Fruit fly (Drosophila melanogaster) whole organism, prepupa: ENCODE results near the gene CG43120.

Experiments
- CG10631 ChIP-seq: fragments of 200-800 bp; sonication (Bioruptor generic); optimal IDR thresholded peaks from 2 replicates; lab custom pipeline; 2016; ENCODE audit warnings: missing biosample characterization, missing genetic modification characterization
- CG10669 ChIP-seq: fragments of 200-800 bp; sonication (Bioruptor generic); optimal IDR thresholded peaks from 3 replicates; lab custom pipeline; 2018; ENCODE audit warnings: missing biosample characterization, mild to moderate bottlenecking, missing genetic modification characterization, moderate library complexity
- CG11294 ChIP-seq: fragments of 200-800 bp; sonication (Bioruptor generic); IDR thresholded peaks from 2 replicates; pipeline ENCODE4 v1.3.6; 2022; ENCODE audit warnings: missing biosample characterization, missing genetic modification characterization
- CG11902 ChIP-seq: fragments of 200-800 bp; sonication (Bioruptor generic); optimal IDR thresholded peaks from 3 replicates; lab custom pipeline; 2016; ENCODE audit warnings: missing biosample characterization, missing genetic modification characterization
- CG15336 ChIP-seq: fragments of 200-800 bp; sonication (Bioruptor generic); IDR thresholded peaks from 2 replicates; pipeline ENCODE4 v1.3.6; 2022; ENCODE audit warnings: missing biosample characterization, missing genetic modification characterization
- CG1621 ChIP-seq: fragments of 200-800 bp; sonication (Bioruptor generic); optimal IDR thresholded peaks from 3 replicates; lab custom pipeline; 2018; ENCODE audit warnings: missing biosample characterization, mild to moderate bottlenecking, missing genetic modification characterization
- CG16779 ChIP-seq: fragments of 200-800 bp; sonication (Bioruptor generic); optimal IDR thresholded peaks from 3 replicates; lab custom pipeline; 2017; ENCODE audit warnings: missing biosample characterization, mild to moderate bottlenecking, missing genetic modification characterization
- CG32006 ChIP-seq: fragments of 200-800 bp; sonication (Bioruptor generic); optimal IDR thresholded peaks from 3 replicates; lab custom pipeline; 2017; ENCODE audit warnings: missing biosample characterization, mild to moderate bottlenecking, missing genetic modification characterization
- CG3919 ChIP-seq: fragments of 200-800 bp; sonication (Bioruptor generic); optimal IDR thresholded peaks from 3 replicates; lab custom pipeline; 2016; ENCODE audit warnings: missing biosample characterization, missing genetic modification characterization
- CG4318 ChIP-seq: fragments of 200-800 bp; sonication (Bioruptor generic); optimal IDR thresholded peaks from 3 replicates; lab custom pipeline; 2017; ENCODE audit warnings: missing biosample characterization, mild to moderate bottlenecking, missing genetic modification characterization
- CG6163 ChIP-seq: fragments of 200-800 bp; sonication (Bioruptor generic); IDR thresholded peaks from 3 replicates; pipeline ENCODE4 v1.3.6; 2022; ENCODE audit warnings: missing biosample characterization, missing genetic modification characterization
- CG6276 ChIP-seq: fragments of 200-800 bp; sonication (Bioruptor generic); optimal IDR thresholded peaks from 2 replicates; lab custom pipeline; 2017; ENCODE audit warnings: missing biosample characterization, mild to moderate bottlenecking, missing genetic modification characterization
- CG8119 ChIP-seq: fragments of 200-800 bp; sonication (Bioruptor generic); IDR thresholded peaks from 3 replicates; pipeline ENCODE4 v1.3.6; 2022; ENCODE audit warnings: missing biosample characterization, missing genetic modification characterization
- CG8632 ChIP-seq: fragments of 200-800 bp; sonication (Bioruptor generic); optimal IDR thresholded peaks from 3 replicates; lab custom pipeline; 2016; ENCODE audit warnings: missing biosample characterization, missing genetic modification characterization
- Eip75B ChIP-seq: fragments of 200-800 bp; sonication (Bioruptor generic); optimal IDR thresholded peaks from 3 replicates; lab custom pipeline; 2016; ENCODE audit warnings: missing biosample characterization, missing genetic modification characterization
- Eip78C ChIP-seq: fragments of 200-800 bp; sonication (Bioruptor generic); peaks from one replicate; lab custom pipeline; 2016; ENCODE audit warnings: missing biosample characterization, missing genetic modification characterization
- Eip93F ChIP-seq: fragments of 200-800 bp; sonication (Bioruptor generic); optimal IDR thresholded peaks from 2 replicates; lab custom pipeline; 2016; ENCODE audit warnings: missing biosample characterization, mild to moderate bottlenecking, missing genetic modification characterization
- Ets21C ChIP-seq: fragments of 200-800 bp; sonication (Bioruptor generic); optimal IDR thresholded peaks from 3 replicates; lab custom pipeline; 2016; ENCODE audit warnings: missing biosample characterization, missing genetic modification characterization
- Ets96B ChIP-seq: fragments of 200-800 bp; optimal IDR thresholded peaks from 2 replicates; lab custom pipeline; 2019; ENCODE audit warnings: missing biosample characterization, mild to moderate bottlenecking, missing genetic modification characterization, moderate library complexity
- Gug ChIP-seq: fragments of 200-800 bp; sonication (Bioruptor generic); IDR thresholded peaks from 2 replicates; pipeline ENCODE4 v1.3.6; 2022; ENCODE audit warnings: missing biosample characterization, missing genetic modification characterization
- Hr38 ChIP-seq: sonication (Bioruptor generic); optimal IDR thresholded peaks from 2 replicates; lab custom pipeline; 2016; ENCODE audit warnings: missing biosample characterization, missing genetic modification characterization
- Hr4 ChIP-seq: fragments of 200-800 bp; sonication (Bioruptor generic); optimal IDR thresholded peaks from 3 replicates; lab custom pipeline; 2016; ENCODE audit warnings: missing biosample characterization, missing genetic modification characterization
- Lpt ChIP-seq: fragments of 200-800 bp; sonication (Bioruptor generic); optimal IDR thresholded peaks from 3 replicates; lab custom pipeline; 2016; ENCODE audit warnings: missing biosample characterization, missing genetic modification characterization
- OdsH ChIP-seq: fragments of 200-800 bp; sonication (Bioruptor generic); optimal IDR thresholded peaks from 3 replicates; lab custom pipeline; 2016; ENCODE audit warnings: missing biosample characterization, missing genetic modification characterization
- Sox102F ChIP-seq: fragments of 200-800 bp; sonication (Bioruptor generic); optimal IDR thresholded peaks from 2 replicates; lab custom pipeline; 2016; ENCODE audit warnings: missing biosample characterization, mild to moderate bottlenecking, missing genetic modification characterization
- Sox14 ChIP-seq: fragments of 200-800 bp; sonication (Bioruptor generic); optimal IDR thresholded peaks from 3 replicates; lab custom pipeline; 2016; ENCODE audit warnings: missing biosample characterization, missing genetic modification characterization
- Sox15 ChIP-seq: fragments of 200-800 bp; sonication (Bioruptor generic); optimal IDR thresholded peaks from 3 replicates; lab custom pipeline; 2016; ENCODE audit warnings: missing biosample characterization, missing genetic modification characterization
- achi ChIP-seq: fragments of 200-800 bp; sonication (Bioruptor generic); optimal IDR thresholded peaks from 3 replicates; lab custom pipeline; 2016; ENCODE audit warnings: missing biosample characterization, missing genetic modification characterization
- cyc ChIP-seq: fragments of 200-800 bp; sonication (Bioruptor generic); optimal IDR thresholded peaks from 3 replicates; lab custom pipeline; 2016; ENCODE audit warnings: missing biosample characterization, missing genetic modification characterization
- dac ChIP-seq: fragments of 200-800 bp; sonication (Bioruptor generic); optimal IDR thresholded peaks from 2 replicates; lab custom pipeline; 2017; ENCODE audit warnings: missing biosample characterization, mild to moderate bottlenecking, missing genetic modification characterization
- dsx ChIP-seq: fragments of 200-800 bp; optimal IDR thresholded peaks from 3 replicates; lab custom pipeline; 2019; ENCODE audit warnings: missing biosample characterization, mild to moderate bottlenecking, missing genetic modification characterization, moderate library complexity; ENCODE audit not compliant: poor library complexity, severe bottlenecking
- eg ChIP-seq: fragments of 200-800 bp; sonication (Bioruptor generic); IDR thresholded peaks from 3 replicates; pipeline ENCODE4 v1.3.6; 2022; ENCODE audit warnings: missing biosample characterization, missing genetic modification characterization
- esn ChIP-seq: fragments of 200-800 bp; sonication (Bioruptor generic); optimal IDR thresholded peaks from 2 replicates; lab custom pipeline; 2016; ENCODE audit warnings: missing biosample characterization, mild to moderate bottlenecking, missing genetic modification characterization, moderate library complexity
- fd59A ChIP-seq: fragments of 200-800 bp; sonication (Bioruptor generic); optimal IDR thresholded peaks from 2 replicates; lab custom pipeline; 2017; ENCODE audit warnings: missing biosample characterization, mild to moderate bottlenecking, missing genetic modification characterization, missing genetic modification reagents
- fkh ChIP-seq: fragments of 200-800 bp; sonication (Bioruptor generic); optimal IDR thresholded peaks from 3 replicates; lab custom pipeline; 2017; ENCODE audit warnings: missing biosample characterization, mild to moderate bottlenecking, missing genetic modification characterization, moderate library complexity
- lz ChIP-seq: fragments of 200-800 bp; sonication (Bioruptor generic); optimal IDR thresholded peaks from 3 replicates; lab custom pipeline; 2016; ENCODE audit warnings: missing biosample characterization, missing genetic modification characterization
- net ChIP-seq: fragments of 200-800 bp; sonication (Bioruptor generic); optimal IDR thresholded peaks from 3 replicates; lab custom pipeline; 2016; ENCODE audit warnings: missing biosample characterization, missing genetic modification characterization
- pdm3 ChIP-seq: fragments of 200-800 bp; sonication (Bioruptor generic); optimal IDR thresholded peaks from 3 replicates; lab custom pipeline; 2016; ENCODE audit warnings: missing biosample characterization, missing genetic modification characterization
- salr ChIP-seq, 2 experiments: fragments of 200-800 bp; sonication (Bioruptor generic); optimal IDR thresholded peaks; 3 replicates each; lab custom pipeline; 2016 to 2018; ENCODE audit warnings: missing biosample characterization in 2 of 2, missing genetic modification characterization in 2 of 2, mild to moderate bottlenecking in 1 of 2
- ss ChIP-seq, 2 experiments: fragments of 200-800 bp; sonication (Bioruptor generic); optimal IDR thresholded peaks; 2 replicates in 1 of 2; 3 replicates in 1 of 2; lab custom pipeline; 2017 to 2018; ENCODE audit warnings: mild to moderate bottlenecking in 2 of 2, missing biosample characterization in 2 of 2, missing genetic modification characterization in 2 of 2, moderate library complexity in 1 of 2
- svp ChIP-seq: fragments of 200-800 bp; sonication (Bioruptor generic); peaks from one replicate; lab custom pipeline; 2016; ENCODE audit warnings: missing biosample characterization, missing genetic modification characterization

The CG43120 gene

dm6 chr3L:14374499-14374898 lies 7.2 kb upstream of the CG43120 start (continued):
- peak; percentile 77 for TF ChIP-seq Sox102F (GFP tag; lab: Kevin White, UChicago)
- TF ChIP-seq CG11294 (GFP tag; lab: Robert Waterston, UW) = no peak
- peak; percentile 75 for TF ChIP-seq CG3919 (GFP tag; lab: Kevin White, UChicago)
- TF ChIP-seq Gug (GFP tag; lab: Robert Waterston, UW) = peak; percentile 40
- TF ChIP-seq salr (GFP tag; optimal IDR thresholded peaks at IDR 0.05; lab: Kevin White, UChicago) = peak; percentile 68 to 79
- peak; percentile 80 for TF ChIP-seq achi
- peak; percentile 83 for TF ChIP-seq CG10631 (GFP tag; lab: Kevin White, UChicago)
- peak; percentile 85 for TF ChIP-seq Eip75B
- no peak for TF ChIP-seq Eip93F (GFP tag; lab: Kevin White, UChicago)
- TF ChIP-seq CG6163 = peak; percentile 91
- TF ChIP-seq ss (GFP tag; optimal IDR thresholded peaks at IDR 0.05; lab: Kevin White, UChicago) = peak; percentile 86
- peak; percentile 65 for TF ChIP-seq CG32006 (GFP tag; lab: Kevin White, UChicago)
- peak; percentile 50 for TF ChIP-seq Sox15 (GFP tag; lab: Kevin White, UChicago)
- TF ChIP-seq fkh (GFP tag; lab: Kevin White, UChicago) = no peak
- peak; percentile 49 for TF ChIP-seq CG16779 (tag; lab: Kevin White, UChicago)
- no peak for TF ChIP-seq Hr38 (GFP tag; lab: Kevin White, UChicago)
- no peak for TF ChIP-seq Lpt
- TF ChIP-seq Sox14 = peak; percentile 84
- peak; percentile 6 for TF ChIP-seq CG4318 (GFP tag; lab: Kevin White, UChicago)

DNA sequence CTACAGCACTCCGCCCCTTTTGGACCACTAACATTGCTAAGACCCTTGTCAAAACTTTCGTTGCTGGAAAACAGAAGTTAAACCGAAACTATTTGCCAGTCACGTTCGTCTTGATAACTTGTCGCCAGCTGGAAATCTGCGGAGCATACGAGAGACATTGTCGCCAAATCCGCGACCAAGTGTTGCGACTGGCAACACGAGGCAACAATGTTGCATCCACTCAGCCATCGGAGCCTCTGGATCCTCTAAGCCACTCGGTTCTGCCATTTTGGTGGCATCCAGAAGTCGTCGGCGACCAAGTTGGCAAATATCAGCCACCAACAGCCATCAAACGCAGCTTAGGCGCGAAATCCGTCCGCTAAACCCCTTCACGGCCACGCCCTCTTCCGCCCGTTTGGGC lies 5.8 kb upstream of the CG43120 start:
- TF ChIP-seq dsx (GFP tag; lab: Kevin White, UChicago) = peak; percentile 90
- no peak for TF ChIP-seq lz (GFP tag; lab: Kevin White, UChicago)
- no peak for TF ChIP-seq Hr38 (GFP tag; lab: Kevin White, UChicago)
- no peak for TF ChIP-seq CG6163

dm6 chr3L:14389242-14389641 lies 7.5 kb downstream of the CG43120 start:
- 0 out of 3 replicates have a peak, but pooled peaks have one; percentile 25 for TF ChIP-seq CG8119 (GFP tag; lab: Robert Waterston, UW)
- peak; percentile 44 for TF ChIP-seq CG32006 (GFP tag; lab: Kevin White, UChicago)
- TF ChIP-seq cyc (GFP tag; lab: Kevin White, UChicago) = no peak
- TF ChIP-seq dac (GFP tag; lab: Kevin White, UChicago) = no peak
- TF ChIP-seq CG11902 (GFP tag; lab: Kevin White, UChicago) = no peak
- peak; percentile 1 for TF ChIP-seq Eip75B
- peak; percentile 7 for TF ChIP-seq OdsH (GFP tag; lab: Kevin White, UChicago)
- TF ChIP-seq achi = peak; percentile 18
- TF ChIP-seq eg (GFP tag; lab: Robert Waterston, UW) = no peak
- TF ChIP-seq esn (GFP tag; lab: Kevin White, UChicago) = no peak
- no peak for TF ChIP-seq fkh (GFP tag; lab: Kevin White, UChicago)
- TF ChIP-seq Hr4 (GFP tag; lab: Kevin White, UChicago) = peak; percentile 44
- TF ChIP-seq fd59A (GFP tag; lab: Kevin White, UChicago) = no peak
- peak; percentile 13 for TF ChIP-seq pdm3 (GFP tag; lab: Kevin White, UChicago)
- TF ChIP-seq Eip78C (GFP tag; lab: Kevin White, UChicago) = peak; percentile 73
- TF ChIP-seq CG15336 (GFP tag; lab: Robert Waterston, UW) = peak; percentile 43; the same call in 1 of the 2 replicates
- TF ChIP-seq, all 60 proteins: peak for 9

DNA sequence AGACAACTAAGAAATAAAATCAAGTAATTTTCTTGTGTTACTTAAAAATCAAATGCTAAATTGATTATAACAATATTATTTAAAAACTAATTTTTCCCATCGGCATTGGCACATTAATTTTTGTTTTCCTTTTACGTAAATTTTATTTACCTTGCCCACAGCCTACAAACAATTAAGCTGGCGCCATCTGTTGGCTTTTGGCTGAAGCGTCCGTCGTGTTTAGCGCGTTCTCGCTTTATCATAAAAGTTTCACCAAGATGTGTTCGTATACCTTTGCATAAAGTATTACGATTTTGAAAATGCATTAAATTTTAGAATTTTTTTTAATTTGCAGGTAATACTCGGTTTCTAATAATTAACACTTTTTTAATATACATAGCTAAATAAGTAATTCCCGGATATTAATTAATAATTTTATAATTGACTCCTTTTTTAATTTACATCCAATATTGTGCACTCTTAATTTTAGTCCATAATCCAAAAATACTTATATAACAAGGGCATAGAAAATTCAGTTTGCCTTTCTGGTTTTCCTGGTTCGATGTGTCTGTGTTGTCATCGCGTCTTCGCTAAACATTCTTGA lies 15.4 kb downstream of the CG43120 start:
- TF ChIP-seq CG10669 (GFP tag; lab: Kevin White, UChicago) (peak; percentile 43), Sox14 (no peak), achi (peak; percentile 9), cyc (GFP tag; lab: Kevin White, UChicago) (peak; percentile 7), OdsH (GFP tag; lab: Kevin White, UChicago) (peak; percentile 1), CG15336 (GFP tag; lab: Robert Waterston, UW) (0 out of 2 replicates have a peak, but pooled peaks have one; percentile 32), CG3919 (GFP tag; lab: Kevin White, UChicago) (no peak), Ets21C (GFP tag; lab: Kevin White, UChicago) (no peak), Eip93F (GFP tag; lab: Kevin White, UChicago) (no peak), CG1621 (tag; lab: Kevin White, UChicago) (no peak), dsx (GFP tag; lab: Kevin White, UChicago) (peak; percentile 16), Ets96B (peak; percentile 12), Hr4 (GFP tag; lab: Kevin White, UChicago) (no peak), dac (GFP tag; lab: Kevin White, UChicago) (no peak), svp (GFP tag; lab: Kevin White, UChicago) (peak; percentile 44), Eip78C (GFP tag; lab: Kevin White, UChicago) (peak; percentile 69), CG8119 (GFP tag; lab: Robert Waterston, UW) (0 out of 3 replicates have a peak, but pooled peaks have one; percentile 13), net (GFP tag; lab: Kevin White, UChicago) (no peak), CG6276 (GFP tag; lab: Kevin White, UChicago) (no peak), CG11294 (GFP tag; lab: Robert Waterston, UW) (no peak), CG8632 (GFP tag; lab: Kevin White, UChicago) (no peak), eg (GFP tag; lab: Robert Waterston, UW) (0 out of 3 replicates have a peak, but pooled peaks have one; percentile 19), salr (GFP tag; optimal IDR thresholded peaks at IDR 0.05; lab: Kevin White, UChicago) (peak in 1 of 2 experiments; percentile 14), CG32006 (GFP tag; lab: Kevin White, UChicago) (peak; percentile 50), ss (GFP tag; optimal IDR thresholded peaks at IDR 0.05; lab: Kevin White, UChicago) (peak in 1 of 2 experiments; percentile 43)
